Fruit fly (Drosophila melanogaster) whole organism, pupa: ENCODE measurements around the gene alpha-Man-IIa.
A peak's percentile ranks its signal among the peaks of the same experiment; 100 is the strongest.

Experiments
- CG10348 ChIP-seq: fragments of 200-800 bp; sonication (Bioruptor generic); IDR thresholded peaks from 2 replicates; pipeline ENCODE4 v1.3.6; 2022; ENCODE audit warnings: missing biosample characterization, missing genetic modification characterization
- CG12605 ChIP-seq: fragments of 200-800 bp; sonication (Bioruptor generic); IDR thresholded peaks from 2 replicates; pipeline ENCODE4 v1.3.6; 2022; ENCODE audit warnings: missing biosample characterization, missing genetic modification characterization
- CG13204 ChIP-seq: fragments of 200-800 bp; sonication (Bioruptor generic); optimal IDR thresholded peaks from 2 replicates; lab custom pipeline; 2018; ENCODE audit warnings: missing biosample characterization, mild to moderate bottlenecking, missing genetic modification characterization, moderate library complexity
- CG14655 ChIP-seq: fragments of 200-800 bp; sonication (Bioruptor generic); optimal IDR thresholded peaks from 3 replicates; lab custom pipeline; 2017; ENCODE audit warnings: mild to moderate bottlenecking, missing biosample characterization, missing genetic modification reagents, missing genetic modification characterization
- CG15710 ChIP-seq: fragments of 200-800 bp; sonication (Bioruptor generic); optimal IDR thresholded peaks from 2 replicates; lab custom pipeline; 2018; ENCODE audit warnings: missing biosample characterization, mild to moderate bottlenecking, missing genetic modification characterization, moderate library complexity
- CG17806 ChIP-seq: fragments of 200-800 bp; sonication (Bioruptor generic); optimal IDR thresholded peaks from 2 replicates; lab custom pipeline; 2018; ENCODE audit warnings: missing biosample characterization, mild to moderate bottlenecking, missing genetic modification characterization, moderate library complexity
- CG32121 ChIP-seq: fragments of 200-800 bp; sonication (Bioruptor generic); IDR thresholded peaks from 2 replicates; pipeline ENCODE4 v1.3.6; 2022; ENCODE audit warnings: missing biosample characterization, missing genetic modification characterization
- CG34367 ChIP-seq: fragments of 200-800 bp; sonication (Bioruptor generic); optimal IDR thresholded peaks from 2 replicates; lab custom pipeline; 2018; ENCODE audit warnings: missing biosample characterization, mild to moderate bottlenecking, missing genetic modification characterization
- CG4496 ChIP-seq: fragments of 200-800 bp; sonication (Bioruptor generic); IDR thresholded peaks from 3 replicates; pipeline ENCODE4 v1.3.6; 2022; ENCODE audit warnings: missing biosample characterization, missing genetic modification characterization
- CG8159 ChIP-seq: fragments of 200-800 bp; sonication (Bioruptor generic); optimal IDR thresholded peaks from 3 replicates; lab custom pipeline; 2018; ENCODE audit warnings: missing biosample characterization, mild to moderate bottlenecking, missing genetic modification characterization, moderate library complexity
- CG8301 ChIP-seq: fragments of 200-800 bp; sonication (Bioruptor generic); optimal IDR thresholded peaks from 2 replicates; lab custom pipeline; 2018; ENCODE audit warnings: missing biosample characterization, mild to moderate bottlenecking, missing genetic modification characterization
- CG9948 ChIP-seq: fragments of 200-800 bp; sonication (Bioruptor generic); optimal IDR thresholded peaks from 2 replicates; lab custom pipeline; 2018; ENCODE audit warnings: missing biosample characterization, mild to moderate bottlenecking, missing genetic modification characterization, moderate library complexity
- D1 ChIP-seq: fragments of 200-800 bp; sonication (Bioruptor generic); optimal IDR thresholded peaks from 2 replicates; lab custom pipeline; 2018; ENCODE audit warnings: missing biosample characterization, mild to moderate bottlenecking, missing genetic modification characterization, moderate library complexity
- EcR ChIP-seq: fragments of 200-800 bp; sonication (Bioruptor generic); optimal IDR thresholded peaks from 3 replicates; lab custom pipeline; 2019; ENCODE audit warnings: missing biosample characterization, missing genetic modification characterization, mild to moderate bottlenecking, moderate library complexity, missing genetic modification reagents
- Ets98B ChIP-seq: fragments of 200-800 bp; sonication (Bioruptor generic); IDR thresholded peaks from 2 replicates; pipeline ENCODE4 v1.3.6; 2022; ENCODE audit warnings: missing biosample characterization, missing genetic modification characterization
- Pif1A ChIP-seq: fragments of 200-800 bp; sonication (Bioruptor generic); optimal IDR thresholded peaks from 3 replicates; lab custom pipeline; 2016; ENCODE audit warnings: missing biosample characterization, missing genetic modification characterization
- Pif1B ChIP-seq: fragments of 200-800 bp; sonication (Bioruptor generic); optimal IDR thresholded peaks from 3 replicates; lab custom pipeline; 2016; ENCODE audit warnings: missing biosample characterization, missing genetic modification characterization
- Snoo ChIP-seq: fragments of 200-800 bp; sonication (Bioruptor generic); optimal IDR thresholded peaks from 3 replicates; lab custom pipeline; 2017; ENCODE audit warnings: missing biosample characterization, mild to moderate bottlenecking, missing genetic modification characterization, inconsistent platforms
- fd96Ca ChIP-seq: fragments of 200-800 bp; sonication (Bioruptor generic); IDR thresholded peaks from 3 replicates; pipeline ENCODE4 v1.3.6; 2022; ENCODE audit warnings: missing biosample characterization, missing genetic modification characterization
- gl ChIP-seq: fragments of 200-800 bp; sonication (Bioruptor generic); optimal IDR thresholded peaks from 2 replicates; lab custom pipeline; 2018; ENCODE audit warnings: missing biosample characterization, mild to moderate bottlenecking, missing genetic modification characterization
- rn ChIP-seq: fragments of 200-800 bp; sonication (Bioruptor generic); IDR thresholded peaks from 2 replicates; pipeline ENCODE4 v1.3.6; 2022; ENCODE audit warnings: missing biosample characterization, missing genetic modification characterization

The alpha-Man-IIa gene

dm6 chr3R:9411928-9412640 is at the start of gene alpha-Man-IIa, which contains the start of gene Task7:
alpha-Man-IIa (plus strand) TSS chr3R:9412548.
Task7 (minus strand) TSS chr3R:9412293.
- TF ChIP-seq CG12605 (GFP tag; lab: Robert Waterston, UW) (no peak), fd96Ca (GFP tag; lab: Robert Waterston, UW) (no peak), CG8159 (tag; lab: Kevin White, UChicago) (no peak), CG32121 (GFP tag; lab: Robert Waterston, UW) (no peak), rn (GFP tag; lab: Robert Waterston, UW) (no peak), EcR (GFP tag; lab: Kevin White, UChicago) (no peak), CG9948 (tag; lab: Kevin White, UChicago) (no peak), CG4496 (GFP tag; lab: Robert Waterston, UW) (no peak), Pif1A (GFP tag; lab: Kevin White, UChicago) (no peak), Pif1B (GFP tag; lab: Kevin White, UChicago) (no peak), CG34367 (no peak), CG8301 (tag; lab: Kevin White, UChicago) (no peak), Snoo (tag; lab: Kevin White, UChicago) (no peak), CG13204 (GFP tag; lab: Kevin White, UChicago) (no peak), Ets98B (no peak)
- TF ChIP-seq, all 21 proteins: peak for 0

DNA sequence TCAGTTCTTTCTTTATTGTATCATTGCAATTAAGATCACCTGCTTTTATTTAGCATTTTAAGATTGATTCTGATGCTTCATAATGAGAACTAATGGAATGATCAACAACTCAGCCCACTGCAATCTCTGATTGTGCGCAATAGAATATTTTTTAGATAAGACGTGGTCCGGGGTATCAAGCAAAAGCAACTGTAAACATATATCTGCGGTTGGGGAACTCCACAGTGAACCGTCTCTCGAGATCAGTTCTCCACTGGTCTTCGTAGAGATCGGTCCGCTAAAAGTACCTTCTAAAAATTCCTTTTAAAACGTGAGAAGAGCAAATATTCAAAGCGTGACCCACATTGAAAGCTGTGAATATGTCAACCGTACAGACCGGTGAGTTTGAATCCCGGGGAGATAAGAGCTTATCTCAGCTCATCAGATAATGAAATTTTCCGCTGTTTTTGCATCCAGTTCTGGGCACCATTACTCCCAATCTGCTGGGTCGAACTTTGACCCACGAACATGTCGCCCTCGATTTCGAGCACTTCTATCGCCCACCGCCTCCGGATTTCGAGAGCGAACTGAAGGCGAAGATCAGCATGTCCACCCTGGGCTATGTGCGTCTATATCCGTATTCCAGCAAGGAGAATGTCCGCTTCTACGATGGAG is 49.2 kb upstream of the alpha-Man-IIa start, which contains the start of gene CG18473:
Gene CG18473 (plus strand): TSS at position 240 of the 654 bp plus-strand sequence.
- no peak for TF ChIP-seq CG32121 (GFP tag; lab: Robert Waterston, UW)
- no peak for TF ChIP-seq CG9948 (tag; lab: Kevin White, UChicago)

dm6 chr3R:9365121-9365520 is 47.2 kb upstream of the alpha-Man-IIa start, which contains the start of gene Srr:
Srr (plus strand) TSS chr3R:9365398.
- no peak for TF ChIP-seq Pif1A (GFP tag; lab: Kevin White, UChicago)
- no peak for TF ChIP-seq CG14655 (GFP tag; lab: Kevin White, UChicago)
- TF ChIP-seq CG15710: no peak
- no peak for TF ChIP-seq fd96Ca (GFP tag; lab: Robert Waterston, UW)
- TF ChIP-seq Snoo (tag; lab: Kevin White, UChicago): no peak
- no peak for TF ChIP-seq CG12605 (GFP tag; lab: Robert Waterston, UW)
- TF ChIP-seq Pif1B (GFP tag; lab: Kevin White, UChicago): no peak
- no peak for TF ChIP-seq CG8159 (tag; lab: Kevin White, UChicago)
- no peak for TF ChIP-seq CG4496 (GFP tag; lab: Robert Waterston, UW)
- no peak for TF ChIP-seq CG17806 (tag; lab: Kevin White, UChicago)
- TF ChIP-seq CG8301 (tag; lab: Kevin White, UChicago): no peak
- TF ChIP-seq CG34367: no peak
- no peak for TF ChIP-seq CG32121 (GFP tag; lab: Robert Waterston, UW)
- TF ChIP-seq CG9948 (tag; lab: Kevin White, UChicago): no peak
- no peak for TF ChIP-seq CG13204 (GFP tag; lab: Kevin White, UChicago)
- TF ChIP-seq rn (GFP tag; lab: Robert Waterston, UW): no peak
- TF ChIP-seq, all 21 proteins: peak for 0

DNA sequence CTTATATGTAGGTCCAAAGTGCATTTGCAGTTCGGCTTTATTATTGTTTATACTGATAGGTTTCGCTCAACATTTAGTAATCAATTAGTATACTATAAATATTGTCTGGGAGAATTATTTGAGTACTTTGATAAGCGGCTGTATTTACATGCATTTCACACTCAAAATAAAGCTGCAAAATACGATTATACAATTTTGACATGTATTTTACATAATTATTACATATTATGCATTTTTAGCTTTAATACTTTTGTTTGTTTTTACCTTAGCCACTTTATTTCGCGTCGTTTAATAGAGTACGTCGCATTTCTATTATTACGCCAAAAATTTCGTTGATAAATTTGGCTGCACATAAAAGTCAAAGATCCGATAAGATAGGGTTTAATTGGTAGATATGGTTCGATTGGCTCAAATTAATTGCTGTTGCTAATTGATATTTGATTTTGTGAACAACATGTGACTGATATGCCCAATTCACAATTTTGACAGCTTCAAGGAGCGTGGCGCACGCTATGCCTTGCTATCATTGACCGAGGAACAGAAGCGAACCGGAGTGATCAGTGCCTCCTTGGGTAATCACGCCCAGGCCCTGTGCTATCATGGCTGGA is 46.4 kb upstream of the alpha-Man-IIa start:
- TF ChIP-seq Pif1A (GFP tag; lab: Kevin White, UChicago): no peak
- TF ChIP-seq CG15710: no peak
- no peak for TF ChIP-seq CG9948 (tag; lab: Kevin White, UChicago)
- TF ChIP-seq EcR (GFP tag; lab: Kevin White, UChicago): no peak
- TF ChIP-seq, all 21 proteins: peak for 0

- TF ChIP-seq CG4496 (GFP tag; lab: Robert Waterston, UW): no peak
- peak; percentile 63; the same call in 1 of the 2 replicates for TF ChIP-seq Ets98B
- peak; percentile 33 for TF ChIP-seq CG8301 (tag; lab: Kevin White, UChicago)
- peak; percentile 24 for TF ChIP-seq Pif1A (GFP tag; lab: Kevin White, UChicago)
- TF ChIP-seq CG32121 (GFP tag; lab: Robert Waterston, UW): peak; percentile 65; the same call in 1 of the 2 replicates
Measured at dm6 chr3R:9370413-9370812, 41.9 kb upstream of the alpha-Man-IIa start.

dm6 chr3R:9376789-9377188 is 35.6 kb upstream of the alpha-Man-IIa start:
- TF ChIP-seq CG9948 (tag; lab: Kevin White, UChicago) (no peak), CG34367 (no peak), CG14655 (GFP tag; lab: Kevin White, UChicago) (no peak), CG8159 (tag; lab: Kevin White, UChicago) (no peak), Snoo (tag; lab: Kevin White, UChicago) (no peak), CG15710 (no peak), Pif1B (GFP tag; lab: Kevin White, UChicago) (no peak), gl (no peak), CG4496 (GFP tag; lab: Robert Waterston, UW) (no peak), D1 (no peak), Pif1A (GFP tag; lab: Kevin White, UChicago) (no peak), CG10348 (GFP tag; lab: Robert Waterston, UW) (no peak)
